Worm (Caenorhabditis elegans) whole organism, L3 larva: ENCODE data around the gene dmsr-6.

ENCODE experiments used
- R02D3.7 ChIP-seq: fragments of 150-350 bp; optimal IDR thresholded peaks from 2 replicates; lab custom pipeline; 2014; ENCODE audit warnings: missing biosample characterization, missing genetic modification characterization
- ZK546.5 ChIP-seq: sonication (generic microtip); optimal IDR thresholded peaks from 2 replicates; lab custom pipeline; 2017; ENCODE audit warnings: missing biosample characterization, missing genetic modification characterization
- ama-1 ChIP-seq: fragments of 150-350 bp; optimal IDR thresholded peaks from 2 replicates; lab custom pipeline; 2018
- ceh-16 ChIP-seq: sonication (generic microtip); optimal IDR thresholded peaks from 2 replicates; lab custom pipeline; 2017; ENCODE audit warnings: missing biosample characterization, missing genetic modification characterization
- ceh-28 ChIP-seq: fragments of 150-350 bp; optimal IDR thresholded peaks from 2 replicates; lab custom pipeline; 2014; ENCODE audit warnings: missing biosample characterization, missing genetic modification reagents, missing genetic modification characterization
- ceh-82 ChIP-seq: fragments of 150-350 bp; optimal IDR thresholded peaks from 2 replicates; lab custom pipeline; 2014; ENCODE audit warnings: missing biosample characterization, missing genetic modification characterization
- ceh-9 ChIP-seq: sonication (generic microtip); optimal IDR thresholded peaks from 2 replicates; lab custom pipeline; 2018; ENCODE audit warnings: missing biosample characterization, missing genetic modification characterization
- daf-12 ChIP-seq: fragments of 150-350 bp; optimal IDR thresholded peaks from 2 replicates; lab custom pipeline; 2014; ENCODE audit warnings: missing biosample characterization, missing genetic modification reagents, missing genetic modification characterization
- egl-5 ChIP-seq: fragments of 150-350 bp; optimal IDR thresholded peaks from 2 replicates; lab custom pipeline; 2017; ENCODE audit warnings: missing biosample characterization, missing genetic modification reagents, missing genetic modification characterization, inconsistent platforms
- elt-1 ChIP-seq: fragments of 150-350 bp; optimal IDR thresholded peaks from 2 replicates; lab custom pipeline; 2014; ENCODE audit warnings: missing biosample characterization, missing genetic modification characterization
- elt-2 ChIP-seq: sonication (generic microtip); optimal IDR thresholded peaks from 2 replicates; lab custom pipeline; 2016; ENCODE audit warnings: missing genetic modification reagents, mild to moderate bottlenecking, missing genetic modification characterization, missing compliant biosample characterization
- elt-3 ChIP-seq, 3 experiments: fragments of 150-350 bp in 1 of 3; sonication (generic microtip) in 2 of 3; optimal IDR thresholded peaks; 2 replicates in 2 of 3; 4 replicates in 1 of 3; lab custom pipeline; 2014 to 2017; ENCODE audit warnings: missing biosample characterization in 3 of 3, missing genetic modification characterization in 3 of 3
- eor-1 ChIP-seq, 2 experiments: fragments of 150-350 bp; optimal IDR thresholded peaks; 2 replicates each; lab custom pipeline; 2014 to 2018; ENCODE audit warnings: missing biosample characterization in 2 of 2, missing genetic modification characterization in 2 of 2
- fkh-10 ChIP-seq: sonication (generic microtip); optimal IDR thresholded peaks from 2 replicates; lab custom pipeline; 2017; ENCODE audit warnings: missing biosample characterization, missing genetic modification reagents, missing genetic modification characterization
- fkh-2 ChIP-seq: fragments of 150-350 bp; optimal IDR thresholded peaks from 2 replicates; lab custom pipeline; 2014; ENCODE audit warnings: missing biosample characterization, missing genetic modification reagents, missing genetic modification characterization
- jun-1 ChIP-seq: fragments of 150-350 bp; optimal IDR thresholded peaks from 2 replicates; lab custom pipeline; 2014; ENCODE audit warnings: missing biosample characterization, missing genetic modification reagents, missing genetic modification characterization
- lin-39 ChIP-seq: fragments of 150-350 bp; optimal IDR thresholded peaks from 2 replicates; lab custom pipeline; 2018; ENCODE audit warnings: missing biosample characterization, missing genetic modification reagents, missing genetic modification characterization
- lsy-12 ChIP-seq: sonication (generic microtip); optimal IDR thresholded peaks from 2 replicates; lab custom pipeline; 2016; ENCODE audit warnings: mild to moderate bottlenecking, missing genetic modification characterization, missing compliant biosample characterization
- mml-1 ChIP-seq: fragments of 150-350 bp; sonication (generic microtip); optimal IDR thresholded peaks from 3 replicates; lab custom pipeline; 2014; ENCODE audit warnings: missing biosample characterization, missing genetic modification characterization
- nfya-1 ChIP-seq: sonication (generic microtip); optimal IDR thresholded peaks from 2 replicates; lab custom pipeline; 2017; ENCODE audit warnings: missing genetic modification characterization, mild to moderate bottlenecking, missing compliant biosample characterization, antibody characterized with exemption, moderate library complexity; ENCODE audit not compliant: insufficient read depth
- nhr-12 ChIP-seq: fragments of 150-350 bp; optimal IDR thresholded peaks from 2 replicates; lab custom pipeline; 2014; ENCODE audit warnings: missing biosample characterization, missing genetic modification characterization
- nhr-237 ChIP-seq: fragments of 150-350 bp; optimal IDR thresholded peaks from 2 replicates; lab custom pipeline; 2014; ENCODE audit warnings: missing biosample characterization, missing genetic modification characterization
- nhr-43 ChIP-seq: sonication (generic microtip); optimal IDR thresholded peaks from 2 replicates; lab custom pipeline; 2016; ENCODE audit warnings: mild to moderate bottlenecking, missing genetic modification characterization, missing compliant biosample characterization; ENCODE audit not compliant: poor library complexity, severe bottlenecking
- nhr-67 ChIP-seq: fragments of 150-350 bp; optimal IDR thresholded peaks from 2 replicates; lab custom pipeline; 2014; ENCODE audit warnings: missing biosample characterization, missing genetic modification characterization
- nhr-76 ChIP-seq: fragments of 150-350 bp; sonication (generic microtip); optimal IDR thresholded peaks from 5 replicates; lab custom pipeline; 2014; ENCODE audit warnings: missing biosample characterization, missing genetic modification characterization
- nhr-77 ChIP-seq: fragments of 150-350 bp; optimal IDR thresholded peaks from 2 replicates; lab custom pipeline; 2014; ENCODE audit warnings: missing biosample characterization, missing genetic modification characterization
- pha-4 ChIP-seq: fragments of 150-350 bp; optimal IDR thresholded peaks from 2 replicates; lab custom pipeline; 2014; ENCODE audit warnings: missing biosample characterization, missing genetic modification reagents, missing genetic modification characterization
- pqm-1 ChIP-seq: fragments of 150-350 bp; optimal IDR thresholded peaks from 2 replicates; lab custom pipeline; 2017; ENCODE audit warnings: missing biosample characterization, missing genetic modification characterization, inconsistent platforms
- sea-2 ChIP-seq: fragments of 150-350 bp; sonication (generic microtip); optimal IDR thresholded peaks from 4 replicates; lab custom pipeline; 2014; ENCODE audit warnings: missing biosample characterization, missing genetic modification reagents, missing genetic modification characterization
- unc-39 ChIP-seq: sonication (generic microtip); optimal IDR thresholded peaks from 4 replicates; lab custom pipeline; 2017; ENCODE audit warnings: missing biosample characterization, missing genetic modification characterization
- unc-62 ChIP-seq: fragments of 150-350 bp; sonication (generic microtip); optimal IDR thresholded peaks from 4 replicates; lab custom pipeline; 2014; ENCODE audit warnings: missing biosample characterization, missing genetic modification reagents, missing genetic modification characterization
- zag-1 ChIP-seq: fragments of 150-350 bp; optimal IDR thresholded peaks from 2 replicates; lab custom pipeline; 2014; ENCODE audit warnings: missing biosample characterization, missing genetic modification characterization

dmsr-6 gene

DNA sequence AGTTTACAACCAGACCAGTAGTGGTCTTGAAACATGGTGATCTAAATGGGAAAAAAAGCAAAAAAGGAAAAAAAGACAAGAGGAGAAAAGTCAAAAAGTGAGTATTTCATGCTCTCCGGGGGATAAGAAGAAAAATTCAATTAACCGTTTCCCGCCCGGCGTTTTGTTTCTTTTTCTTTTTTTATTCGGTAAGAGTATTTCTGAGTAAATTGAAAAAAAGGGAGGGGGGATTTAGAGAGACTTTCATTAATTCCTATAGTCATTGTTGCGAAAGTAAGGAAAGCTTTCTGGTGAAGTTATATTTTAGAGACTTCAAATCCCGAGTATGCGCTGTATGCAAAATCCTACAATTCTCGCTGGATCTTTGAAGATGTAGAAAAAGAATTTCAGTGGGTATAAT lies 27.7 kb upstream of the dmsr-6 start:
- no peak for TF ChIP-seq nhr-67 (tag; lab: Kevin White, UChicago)
- TF ChIP-seq elt-2 (tag; lab: Kevin White, UChicago), result no peak
- TF ChIP-seq nhr-237, result no peak
- TF ChIP-seq egl-5 (tag; lab: Kevin White, UChicago), result no peak
- no peak for TF ChIP-seq nhr-43
- TF ChIP-seq nfya-1 (tag; lab: Kevin White, UChicago), result no peak
- no peak for TF ChIP-seq zag-1 (tag; lab: Kevin White, UChicago)
- no peak for TF ChIP-seq sea-2 (GFP tag; lab: Kevin White, UChicago)
- TF ChIP-seq lsy-12 (tag; lab: Kevin White, UChicago), result no peak
- no peak for TF ChIP-seq elt-1 (tag; lab: Kevin White, UChicago)
- TF ChIP-seq eor-1 (tag; optimal IDR thresholded peaks at IDR 0.05; lab: Kevin White, UChicago), result no peak
- no peak for TF ChIP-seq jun-1 (tag; lab: Kevin White, UChicago)

DNA sequence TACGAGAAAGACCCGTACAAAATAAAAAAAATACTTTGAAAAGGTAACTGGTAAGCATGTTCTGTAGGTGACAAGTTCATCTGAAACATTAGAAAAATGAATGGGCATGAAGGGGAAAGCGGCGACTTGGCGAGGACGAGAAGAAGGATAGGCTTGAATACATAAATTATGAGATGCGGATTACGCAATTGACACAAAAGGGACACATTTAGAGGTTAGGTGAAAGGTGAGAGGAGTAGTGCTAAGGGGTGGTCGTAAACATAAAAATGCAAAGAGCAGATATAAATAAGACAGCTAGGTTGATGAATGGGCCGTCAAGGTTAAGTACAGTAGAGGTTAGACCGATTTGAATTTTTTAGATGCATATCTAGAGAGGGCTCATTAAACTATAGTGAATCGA lies 26.6 kb upstream of the dmsr-6 start:
- TF ChIP-seq R02D3.7 (tag; lab: Kevin White, UChicago), result no peak
- TF ChIP-seq ceh-9 (tag; lab: Kevin White, UChicago), result no peak
- no peak for TF ChIP-seq pqm-1 (tag; lab: Kevin White, UChicago)
- TF ChIP-seq fkh-10 (GFP tag; lab: Kevin White, UChicago), result no peak
- TF ChIP-seq zag-1 (tag; lab: Kevin White, UChicago), result no peak
- TF ChIP-seq nhr-76 (tag; lab: Kevin White, UChicago), result no peak
- no peak for TF ChIP-seq fkh-2 (tag; lab: Kevin White, UChicago)
- TF ChIP-seq pha-4 (tag; lab: Kevin White, UChicago), result no peak
- no peak for TF ChIP-seq ceh-82 (tag; lab: Kevin White, UChicago)
- TF ChIP-seq ceh-16, result no peak
- no peak for TF ChIP-seq ceh-28 (tag; lab: Kevin White, UChicago)
- TF ChIP-seq nhr-77, result no peak
- TF ChIP-seq ZK546.5, result no peak

DNA sequence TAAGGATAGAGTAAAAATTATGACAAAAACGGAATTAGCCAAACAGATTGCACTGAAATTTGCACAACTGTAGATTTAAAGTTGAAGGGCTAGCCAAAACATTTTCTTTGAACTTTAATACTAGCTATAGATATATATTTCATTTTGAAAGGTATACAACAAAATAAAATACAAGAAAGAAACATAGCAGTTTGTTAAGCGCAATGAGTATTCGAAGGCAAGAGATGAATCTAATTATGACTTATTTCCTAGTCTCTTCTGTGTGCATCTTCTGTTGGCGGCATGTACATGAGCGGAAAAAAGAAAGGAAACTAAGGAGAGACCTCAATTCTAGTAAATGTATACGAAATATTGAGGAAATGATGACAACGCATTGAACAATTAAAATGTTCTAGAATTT lies 23.3 kb upstream of the dmsr-6 start:
- no peak for TF ChIP-seq pqm-1 (tag; lab: Kevin White, UChicago)
- TF ChIP-seq R02D3.7 (tag; lab: Kevin White, UChicago), result no peak
- TF ChIP-seq daf-12 (tag; lab: Kevin White, UChicago), result no peak
- no peak for TF ChIP-seq ceh-28 (tag; lab: Kevin White, UChicago)
- no peak for TF ChIP-seq ceh-16
- TF ChIP-seq zag-1 (tag; lab: Kevin White, UChicago), result no peak
- TF ChIP-seq ZK546.5, result no peak

DNA sequence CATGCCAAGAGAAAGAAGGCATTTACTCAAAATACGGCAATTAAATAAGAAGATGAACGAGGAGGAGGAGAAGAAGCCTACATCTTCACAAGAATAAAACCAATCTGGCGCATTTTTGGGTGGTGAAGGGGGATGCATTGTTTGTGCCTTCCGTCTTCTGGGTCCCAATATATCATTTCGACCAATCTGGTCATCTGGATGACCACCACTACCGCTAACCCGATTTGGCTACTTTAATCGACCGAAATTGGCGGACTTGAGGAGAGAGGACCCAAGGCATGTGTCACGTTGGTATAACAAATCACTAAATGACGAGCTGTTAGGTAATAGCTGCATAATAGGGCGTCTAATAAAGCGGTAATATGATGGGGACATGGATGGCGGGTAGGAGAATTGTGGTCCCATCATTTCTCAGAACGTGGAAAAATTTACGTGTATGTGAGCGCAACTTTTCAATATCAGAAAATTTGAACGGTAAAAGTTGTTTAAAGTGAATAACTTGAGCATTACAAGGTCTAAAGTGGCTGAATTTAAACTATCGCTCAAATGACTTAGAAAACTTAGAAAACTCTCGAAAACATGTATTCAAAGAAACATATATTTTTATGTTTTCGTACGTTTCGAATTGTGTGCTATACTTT lies 21.6 kb upstream of the dmsr-6 start:
- TF ChIP-seq nhr-76 (tag; lab: Kevin White, UChicago), result no peak
- TF ChIP-seq elt-1 (tag; lab: Kevin White, UChicago), result no peak
- no peak for TF ChIP-seq elt-2 (tag; lab: Kevin White, UChicago)
- TF ChIP-seq unc-39, result no peak
- TF ChIP-seq lsy-12 (tag; lab: Kevin White, UChicago), result no peak
- no peak for TF ChIP-seq egl-5 (tag; lab: Kevin White, UChicago)
- TF ChIP-seq nhr-43, result no peak
- TF ChIP-seq lin-39, result no peak
- no peak for TF ChIP-seq ceh-16
- no peak for TF ChIP-seq elt-3 (tag; optimal IDR thresholded peaks at IDR 0.05; lab: Kevin White, UChicago)
- no peak for TF ChIP-seq unc-62 (GFP tag; lab: Kevin White, UChicago)
- no peak for TF ChIP-seq mml-1
- TF ChIP-seq ama-1 (lab: Kevin White, UChicago), result no peak
- TF ChIP-seq nhr-237, result no peak
- no peak for TF ChIP-seq nhr-12

DNA sequence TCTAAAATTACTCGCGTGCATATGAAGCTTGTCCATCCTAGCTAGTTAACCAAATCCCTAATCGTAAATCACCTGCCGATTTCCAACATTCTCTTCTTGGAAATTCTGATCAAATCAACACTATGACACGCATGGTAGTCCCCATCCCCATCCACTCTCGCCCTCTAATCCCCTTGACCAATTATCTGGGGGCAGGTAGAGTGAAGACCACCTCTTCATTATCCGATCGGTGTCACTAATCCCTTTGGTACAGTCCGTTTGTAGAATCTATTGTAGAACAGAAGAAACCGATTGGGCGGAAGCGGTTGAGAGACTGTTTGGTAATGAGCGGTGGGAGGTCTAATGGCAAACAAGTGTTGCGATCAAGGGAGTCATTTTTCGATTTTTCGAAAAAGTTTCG lies 18.3 kb upstream of the dmsr-6 start:
- TF ChIP-seq egl-5 (tag; lab: Kevin White, UChicago), result no peak
